Worm (Caenorhabditis elegans): ENCODE data around the gene C27D9.2.

The C27D9.2 gene

ce11 chrII:4772441-4772840, 15.8 kb upstream of the C27D9.2 start:
- no peak for TF ChIP-seq unc-62 (GFP tag; optimal IDR thresholded peaks at IDR 0.05)

- TF ChIP-seq unc-62 (GFP tag; optimal IDR thresholded peaks at IDR 0.05) = no peak
Measured at ce11 chrII:4771282-4771681, 14.6 kb upstream of the C27D9.2 start, which contains the start of gene F26G1.5. Gene F26G1.5, minus strand, starts transcription at chrII:4771382.

DNA sequence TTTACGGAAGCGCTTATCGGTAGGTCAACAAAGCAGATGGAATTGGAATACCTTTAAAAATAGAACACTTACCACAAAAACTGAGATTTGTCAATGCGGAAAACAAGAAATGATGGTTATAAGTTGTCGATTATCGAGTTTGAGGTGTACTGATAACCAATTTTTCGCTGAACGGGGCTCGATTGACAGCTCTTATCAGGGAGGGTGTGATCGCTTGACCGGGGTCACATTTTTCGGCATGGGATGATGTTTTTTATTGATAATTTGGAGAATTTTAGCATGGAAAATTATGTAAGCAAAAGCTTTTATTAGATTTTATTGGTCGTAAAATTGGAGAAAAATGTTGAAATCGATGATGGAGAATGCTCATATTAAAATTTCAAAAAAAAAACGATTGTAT, 13.2 kb upstream of the C27D9.2 start:
- no peak for TF ChIP-seq unc-62 (GFP tag; optimal IDR thresholded peaks at IDR 0.05)

DNA sequence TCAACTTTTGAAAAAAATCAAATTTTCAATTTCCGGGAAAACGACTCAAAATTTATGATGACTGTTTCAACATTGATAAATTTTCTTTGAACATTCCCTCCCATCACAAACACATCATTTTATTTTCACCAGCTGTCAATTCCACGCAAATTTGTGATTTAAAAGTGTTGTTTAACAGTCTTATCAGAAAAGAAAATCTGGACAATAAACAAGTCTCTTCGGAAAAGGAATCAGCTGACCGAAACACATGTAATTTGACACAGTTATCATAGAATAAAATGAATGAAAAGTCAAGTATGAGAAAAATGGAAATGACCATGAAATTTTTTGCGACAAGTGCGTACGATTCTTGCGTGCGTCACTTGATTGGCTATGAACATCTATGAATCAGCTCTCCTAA, 12.4 kb upstream of the C27D9.2 start:
- no peak for TF ChIP-seq unc-62 (GFP tag; optimal IDR thresholded peaks at IDR 0.05)

DNA sequence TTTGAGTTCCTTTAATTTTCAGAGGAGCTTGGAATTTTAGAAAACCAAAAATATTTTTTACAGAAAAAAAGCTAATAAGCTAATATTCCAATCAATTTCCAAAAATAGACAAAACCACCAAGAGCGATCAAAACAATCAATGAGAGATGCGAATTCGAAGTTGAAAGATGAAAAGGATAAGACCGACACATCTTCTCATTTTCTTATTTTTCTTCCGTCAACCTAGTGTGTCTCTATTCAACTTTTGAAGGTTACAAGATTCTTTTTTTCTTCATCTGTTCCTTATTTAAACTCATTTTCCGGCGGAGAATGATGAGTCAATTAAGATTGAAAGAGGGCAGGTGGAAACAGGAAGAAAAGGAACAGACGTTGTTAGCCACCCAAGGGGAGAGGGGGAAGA, 11.0 kb upstream of the C27D9.2 start:
- no peak for TF ChIP-seq unc-62 (GFP tag; optimal IDR thresholded peaks at IDR 0.05)

- no peak for TF ChIP-seq unc-62 (GFP tag; optimal IDR thresholded peaks at IDR 0.05)
Measured at ce11 chrII:4766284-4766683, 9.6 kb upstream of the C27D9.2 start, which contains the start of gene ttm-2. Gene ttm-2, minus strand, starts transcription at chrII:4766384.

DNA sequence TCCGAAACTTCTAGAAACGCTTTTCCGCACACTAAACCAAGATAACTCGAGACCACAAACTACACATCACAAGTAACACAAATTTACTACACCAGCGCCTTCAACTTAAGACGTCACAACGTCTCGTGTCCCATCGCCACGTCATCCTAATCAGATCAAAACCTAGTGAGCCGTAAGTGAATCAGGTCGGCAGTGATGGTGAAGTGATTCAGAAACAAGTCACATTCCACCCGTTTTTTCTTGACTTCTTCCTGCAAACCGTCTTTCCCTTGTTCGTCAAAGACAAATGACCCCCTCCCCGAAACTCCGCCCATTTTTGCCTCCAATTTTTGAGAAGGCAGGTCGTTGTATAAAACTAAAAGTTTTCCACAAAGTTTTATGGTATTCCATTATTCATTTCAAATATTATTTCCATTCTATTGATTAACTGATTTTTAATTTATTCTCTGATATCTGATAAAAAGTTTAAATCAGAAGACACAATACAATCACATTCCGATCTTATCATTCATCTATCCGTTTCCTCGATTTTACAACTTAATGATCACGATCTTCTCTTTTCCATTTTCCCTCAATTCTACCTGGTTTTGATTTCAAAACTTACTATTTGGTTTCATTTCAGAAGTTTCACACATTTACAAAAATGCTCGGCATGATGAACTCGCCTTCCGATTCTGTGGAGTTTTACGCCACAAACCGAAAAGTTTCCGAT, 6.1 kb upstream of the C27D9.2 start, which contains the start of gene F26G1.2:
F26G1.2 (plus strand) TSS at position 508 of the 712 bp plus-strand sequence.
- TF ChIP-seq unc-62 (GFP tag; optimal IDR thresholded peaks at IDR 0.05) = no peak

DNA sequence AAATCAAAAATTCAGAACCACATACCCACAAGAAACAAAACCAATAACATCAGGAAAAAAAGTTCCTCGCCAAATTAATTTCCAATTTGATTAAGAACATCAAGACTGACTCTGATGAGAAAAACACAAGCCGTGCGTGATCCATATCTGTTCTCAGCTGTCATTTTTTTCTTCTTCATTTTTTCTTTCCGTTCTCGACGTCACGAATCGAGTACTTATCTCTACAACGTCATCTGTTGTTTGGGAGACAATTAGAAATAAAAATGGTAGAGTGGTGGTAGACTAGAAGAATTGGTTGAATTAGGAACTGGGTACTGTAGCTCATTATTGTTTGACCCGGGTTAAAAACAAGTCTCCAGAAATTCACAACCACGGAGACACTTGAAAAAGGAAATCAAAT, 4.4 kb upstream of the C27D9.2 start:
- TF ChIP-seq unc-62 (GFP tag; optimal IDR thresholded peaks at IDR 0.05) = no peak

DNA sequence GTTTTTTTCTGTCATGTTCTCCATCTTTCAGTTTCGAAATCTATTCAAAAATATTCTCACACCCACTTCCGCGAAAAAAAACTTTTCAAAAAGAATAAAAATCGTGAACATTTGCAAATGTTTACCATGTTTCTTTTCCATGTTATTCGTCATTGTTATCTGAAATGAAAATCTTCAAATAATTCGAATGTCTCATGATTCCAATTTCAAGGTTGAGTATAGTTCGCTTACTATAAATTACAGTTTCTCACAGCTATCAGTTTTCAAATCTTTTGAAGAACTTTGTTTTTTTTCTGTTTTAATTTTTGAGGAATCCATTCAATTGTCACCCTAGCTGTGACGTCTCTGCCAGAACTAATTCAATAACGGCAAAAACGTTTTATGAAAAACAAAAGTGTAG, 3.2 kb upstream of the C27D9.2 start:
- no peak for TF ChIP-seq unc-62 (GFP tag; optimal IDR thresholded peaks at IDR 0.05)

DNA sequence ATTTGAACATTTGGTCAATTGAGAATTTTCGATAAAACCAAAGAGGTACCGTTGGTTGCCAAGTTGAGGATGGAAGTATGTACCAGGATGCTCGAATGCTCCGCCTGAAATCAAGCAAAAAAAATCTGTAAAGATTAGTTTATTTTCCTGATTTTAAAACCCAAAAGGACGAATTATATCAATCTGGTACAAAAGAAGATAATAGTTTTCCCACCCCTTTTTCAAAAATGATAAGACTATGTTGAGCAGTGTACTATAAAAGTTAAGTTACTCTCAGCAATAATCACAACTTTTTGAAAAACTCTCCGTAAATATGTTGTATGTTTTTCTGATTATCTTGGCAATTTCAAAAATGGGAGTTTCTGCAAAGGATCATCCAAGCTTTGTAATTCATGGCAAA, 1.8 kb upstream of the C27D9.2 start, which contains the start of gene F26G1.3:
F26G1.3 (plus strand) TSS at position 301 of the 400 bp plus-strand sequence.
- no peak for TF ChIP-seq unc-62 (GFP tag; optimal IDR thresholded peaks at IDR 0.05)

- no peak for TF ChIP-seq unc-62 (GFP tag; optimal IDR thresholded peaks at IDR 0.05)
Measured at ce11 chrII:4755654-4756053, 997 bp downstream of the C27D9.2 start.

DNA sequence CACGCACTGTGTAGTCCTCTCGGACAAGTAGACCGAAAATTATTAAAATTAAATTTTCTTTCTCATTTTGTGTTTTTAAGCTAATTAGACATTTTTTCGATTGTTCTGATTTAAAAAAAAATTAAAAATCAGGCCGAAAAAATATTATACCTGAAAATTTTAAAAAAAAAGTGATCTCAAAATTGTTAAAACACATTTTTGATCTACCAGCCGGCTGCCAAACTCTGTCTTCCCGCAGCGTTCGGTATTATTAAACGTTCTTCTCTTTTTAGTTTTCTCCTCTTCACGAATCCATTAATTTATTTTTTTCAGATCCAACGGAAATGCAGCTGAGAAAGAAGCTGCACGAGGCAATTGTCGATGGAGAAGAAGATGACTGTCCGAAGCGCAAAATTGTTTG, 3.5 kb downstream of the C27D9.2 start, which contains the start of gene C27D9.1:
C27D9.1 (plus strand) TSS at position 281 of the 400 bp plus-strand sequence.
- TF ChIP-seq unc-62 (GFP tag; optimal IDR thresholded peaks at IDR 0.05) = no peak

DNA sequence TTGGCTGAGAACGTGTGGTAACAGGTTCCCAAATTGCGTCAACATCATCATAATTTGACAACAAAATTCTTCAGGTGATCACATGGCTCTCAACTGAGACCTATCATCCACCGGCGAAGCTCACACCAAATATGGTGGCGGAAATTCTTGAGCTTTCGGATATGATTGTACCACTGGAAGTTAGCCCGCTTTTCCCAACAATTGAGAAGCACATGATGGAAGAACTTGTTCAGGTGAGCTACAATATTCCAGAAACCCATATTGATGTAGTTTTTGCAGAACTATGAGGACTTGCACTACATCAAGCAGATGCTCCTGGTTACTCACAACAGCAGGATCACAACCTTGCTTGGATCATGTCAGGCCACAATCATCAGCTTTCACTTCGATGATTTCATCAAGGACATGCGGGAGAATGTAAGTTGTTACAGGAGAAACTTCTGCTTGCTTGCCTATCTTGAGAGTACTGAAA, 4.4 kb downstream of the C27D9.2 start, which contains the start of gene F41C3.1:
F41C3.1 (plus strand) TSS at position 51 of the 472 bp plus-strand sequence.
- TF ChIP-seq unc-62 (GFP tag; optimal IDR thresholded peaks at IDR 0.05) = no peak

ce11 chrII:4749581-4749980, 7.1 kb downstream of the C27D9.2 start, which contains the start of gene F41C3.2:
Gene F41C3.2, plus strand, starts transcription at chrII:4749968.
- TF ChIP-seq unc-62 (GFP tag; optimal IDR thresholded peaks at IDR 0.05) = no peak

DNA sequence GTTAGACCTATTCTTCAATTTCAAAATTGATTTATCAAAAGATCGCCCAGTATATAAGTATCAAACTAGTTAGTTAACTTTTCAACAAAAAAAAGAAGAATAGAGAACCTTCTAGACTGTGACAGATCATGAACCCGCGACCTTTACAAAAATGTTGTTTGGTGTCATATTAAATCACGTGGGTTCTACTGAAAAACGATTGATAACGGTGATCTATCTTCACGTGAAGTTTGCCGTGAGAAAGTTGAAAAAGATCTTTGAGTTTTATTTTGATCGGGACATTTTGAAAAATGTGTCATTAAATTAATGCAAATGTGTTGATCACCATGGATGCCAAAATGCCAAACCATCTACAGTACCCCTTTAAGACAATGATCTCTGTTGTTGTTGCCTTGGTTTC, 8.3 kb downstream of the C27D9.2 start:
- no peak for TF ChIP-seq unc-62 (GFP tag; optimal IDR thresholded peaks at IDR 0.05)

DNA sequence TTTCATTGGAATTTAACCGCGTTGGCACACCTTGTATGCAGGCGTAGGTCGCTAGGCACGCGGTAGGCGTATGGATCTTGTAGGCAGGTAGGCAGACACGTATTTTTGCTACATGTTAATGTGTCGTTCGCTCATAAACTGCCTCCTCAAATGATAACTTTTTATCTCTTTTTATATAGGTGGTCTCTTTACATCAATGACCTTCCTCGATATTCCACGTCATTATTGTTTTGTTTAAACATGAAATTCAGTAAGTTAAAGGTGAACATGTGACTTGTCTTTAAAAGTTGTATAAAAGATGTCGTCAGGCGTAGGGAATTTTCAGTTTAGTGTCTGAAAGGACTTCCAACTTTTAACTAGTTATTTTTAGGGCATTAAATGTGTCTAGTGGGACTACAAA, 9.0 kb downstream of the C27D9.2 start:
- no peak for TF ChIP-seq unc-62 (GFP tag; optimal IDR thresholded peaks at IDR 0.05)

DNA sequence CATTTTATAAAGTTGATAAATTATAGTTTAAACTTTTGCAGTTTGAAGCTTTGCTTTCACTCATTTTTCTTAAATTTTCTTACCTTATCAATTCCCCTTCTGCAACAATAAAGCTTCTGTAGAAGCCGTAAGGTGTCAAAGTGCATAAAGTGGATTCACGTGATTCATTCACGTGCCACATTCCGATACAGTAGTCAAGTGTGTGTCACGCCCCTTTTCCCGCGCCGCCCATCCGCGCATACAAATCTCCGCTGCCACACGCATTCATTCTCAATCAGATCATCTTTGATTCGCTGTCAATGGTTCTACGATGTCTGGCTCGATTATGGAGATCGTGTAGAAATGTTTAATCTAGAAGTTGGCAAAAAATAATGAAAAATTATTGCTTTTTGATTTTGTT, 9.6 kb downstream of the C27D9.2 start:
- TF ChIP-seq unc-62 (GFP tag; optimal IDR thresholded peaks at IDR 0.05) = no peak
